Fruit fly (Drosophila melanogaster) whole organism, embryonic: ENCODE results near the gene Wdr59.
A peak's percentile ranks its signal among the peaks of the same experiment; 100 is the strongest.

Experiments used
- CG3281 ChIP-seq: fragments of 200-800 bp; sonication (Bioruptor generic); optimal IDR thresholded peaks from 3 replicates; lab custom pipeline; 2017; ENCODE audit warnings: missing biosample characterization, mild to moderate bottlenecking, missing genetic modification characterization
- CG8359 ChIP-seq: fragments of 200-800 bp; sonication (Bioruptor generic); optimal IDR thresholded peaks from 2 replicates; lab custom pipeline; 2017; ENCODE audit warnings: missing biosample characterization, mild to moderate bottlenecking, missing genetic modification characterization, borderline replicate concordance
- Doc2 ChIP-seq: fragments of 200-800 bp; sonication (Bioruptor generic); IDR thresholded peaks from 2 replicates; pipeline ENCODE4 v1.3.6; 2022; ENCODE audit warnings: missing biosample characterization, missing genetic modification characterization
- Ets65A ChIP-seq: fragments of 200-800 bp; sonication (Bioruptor generic); peaks from one replicate; lab custom pipeline; 2016; ENCODE audit warnings: missing biosample characterization, missing genetic modification characterization
- Optix ChIP-seq: fragments of 200-800 bp; sonication (Bioruptor generic); IDR thresholded peaks from 3 replicates; pipeline ENCODE4 v1.3.6; 2022; ENCODE audit warnings: missing biosample characterization, missing genetic modification characterization
- bigmax ChIP-seq: fragments of 200-800 bp; sonication (Bioruptor generic); optimal IDR thresholded peaks from 2 replicates; lab custom pipeline; 2018; ENCODE audit warnings: missing biosample characterization, mild to moderate bottlenecking, missing genetic modification characterization
- emc ChIP-seq: fragments of 200-800 bp; sonication (Bioruptor generic); optimal IDR thresholded peaks from 2 replicates; lab custom pipeline; 2016; ENCODE audit warnings: missing biosample characterization, missing genetic modification characterization
- fd96Cb ChIP-seq: fragments of 200-800 bp; sonication (Bioruptor generic); optimal IDR thresholded peaks from 2 replicates; lab custom pipeline; 2018; ENCODE audit warnings: missing biosample characterization, mild to moderate bottlenecking, missing genetic modification characterization, moderate library complexity
- seq ChIP-seq: fragments of 200-800 bp; sonication (Bioruptor generic); IDR thresholded peaks from 2 replicates; pipeline ENCODE4 v1.3.6; 2022; ENCODE audit warnings: missing biosample characterization, missing genetic modification characterization
- wor ChIP-seq: fragments of 200-800 bp; sonication (Bioruptor generic); IDR thresholded peaks from 2 replicates; pipeline ENCODE4 v1.3.6; 2022; ENCODE audit warnings: missing biosample characterization, missing genetic modification characterization

- TF ChIP-seq CG3281 (GFP tag; lab: Kevin White, UChicago) (no peak), CG8359 (GFP tag; lab: Kevin White, UChicago) (no peak), fd96Cb (no peak), Optix (GFP tag; lab: Robert Waterston, UW) (no peak), bigmax (GFP tag; lab: Kevin White, UChicago) (no peak), Doc2 (no peak), emc (GFP tag; lab: Kevin White, UChicago) (no peak), Ets65A (GFP tag; lab: Kevin White, UChicago) (peak; percentile 72), seq (GFP tag; lab: Robert Waterston, UW) (no peak), wor (GFP tag; lab: Robert Waterston, UW) (no peak)
Measured at dm6 chr2L:11100516-11101061, 9.3 kb downstream of the Wdr59 start, which contains the start of gene Ge-1.
